Worm (Caenorhabditis elegans) whole organism, L4 larva: ENCODE measurements around the gene Y54G2A.13.
A peak's percentile ranks its signal among the peaks of the same experiment; 100 is the strongest.

Source experiments
- F10B5.3 ChIP-seq: sonication (generic microtip); optimal IDR thresholded peaks from 2 replicates; lab custom pipeline; 2016; ENCODE audit warnings: mild to moderate bottlenecking, missing genetic modification characterization, missing compliant biosample characterization
- Y105C5A.15 ChIP-seq: fragments of 200-800 bp; sonication (Bioruptor generic); IDR thresholded peaks from 2 replicates; pipeline ENCODE4 v1.3.6; 2022; ENCODE audit warnings: missing genetic modification characterization, missing compliant biosample characterization
- ama-1 ChIP-seq: fragments of 150-350 bp; optimal IDR thresholded peaks from 2 replicates; lab custom pipeline; 2014; ENCODE audit warnings: inconsistent platforms, mixed read lengths
- arid-1 ChIP-seq: fragments of 200-800 bp; sonication (Bioruptor generic); conservative IDR thresholded peaks from 2 replicates; pipeline ENCODE4 v1.3.6; 2022; ENCODE audit warnings: missing genetic modification reagents, missing genetic modification characterization, missing compliant biosample characterization
- ceh-28 ChIP-seq: fragments of 150-350 bp; optimal IDR thresholded peaks from 2 replicates; lab custom pipeline; 2014; ENCODE audit warnings: missing biosample characterization, missing genetic modification reagents, missing genetic modification characterization
- ceh-44 ChIP-seq: fragments of 200-800 bp; sonication (Bioruptor generic); IDR thresholded peaks from 2 replicates; pipeline ENCODE4 v1.3.6; 2022; ENCODE audit warnings: missing genetic modification reagents, missing genetic modification characterization, missing compliant biosample characterization
- ctbp-1 ChIP-seq: fragments of 200-800 bp; sonication (Bioruptor generic); IDR thresholded peaks from 2 replicates; pipeline ENCODE4 v1.3.6; 2022; ENCODE audit warnings: missing genetic modification reagents, missing genetic modification characterization, missing compliant biosample characterization
- dpl-1 ChIP-seq: fragments of 150-350 bp; optimal IDR thresholded peaks from 2 replicates; lab custom pipeline; 2014; ENCODE audit warnings: missing biosample characterization, missing genetic modification reagents, missing genetic modification characterization
- duxl-1 ChIP-seq: sonication (generic microtip); optimal IDR thresholded peaks from 2 replicates; lab custom pipeline; 2016; ENCODE audit warnings: mild to moderate bottlenecking, missing genetic modification characterization, moderate library complexity, missing compliant biosample characterization; ENCODE audit not compliant: poor library complexity
- egl-43 ChIP-seq: fragments of 200-800 bp; sonication (Bioruptor generic); IDR thresholded peaks from 2 replicates; pipeline ENCODE4 v1.3.6; 2022; ENCODE audit warnings: missing genetic modification reagents, missing genetic modification characterization, missing compliant biosample characterization
- hif-1 ChIP-seq, 2 experiments: sonication (generic microtip); optimal IDR thresholded peaks; 2 replicates each; lab custom pipeline; 2016 to 2017; ENCODE audit warnings: missing compliant biosample characterization in 2 of 2, missing genetic modification characterization in 2 of 2, missing genetic modification reagents in 2 of 2, missing genotype in 2 of 2, mild to moderate bottlenecking in 1 of 2
- hmg-1.1 ChIP-seq: fragments of 200-800 bp; sonication (Bioruptor generic); IDR thresholded peaks from 2 replicates; pipeline ENCODE4 v1.3.6; 2022; ENCODE audit warnings: missing genetic modification reagents, missing genetic modification characterization, missing compliant biosample characterization
- mep-1 ChIP-seq: fragments of 150-350 bp; sonication (generic microtip); optimal IDR thresholded peaks from 3 replicates; lab custom pipeline; 2014; ENCODE audit warnings: missing biosample characterization, missing genetic modification characterization
- nhr-41 ChIP-seq: fragments of 200-800 bp; sonication (Bioruptor generic); IDR thresholded peaks from 2 replicates; pipeline ENCODE4 v1.3.6; 2022; ENCODE audit warnings: missing genetic modification reagents, missing genetic modification characterization, missing compliant biosample characterization
- pha-4 ChIP-seq, 2 experiments: fragments of 150-350 bp in 1 of 2; fragments of 200-800 bp in 1 of 2; sonication (Bioruptor generic) in 1 of 2; IDR thresholded peaks in 1 of 2; optimal IDR thresholded peaks in 1 of 2; 2 replicates each; pipeline versions ENCODE4 v1.3.6 to Lab custom; 2014 to 2022; ENCODE audit warnings: missing genetic modification characterization in 2 of 2, missing genetic modification reagents in 2 of 2, missing biosample characterization in 1 of 2, missing compliant biosample characterization in 1 of 2
- sdz-12 ChIP-seq: fragments of 200-800 bp; sonication (Bioruptor generic); optimal IDR thresholded peaks from 2 replicates; lab custom pipeline; 2018; ENCODE audit warnings: mild to moderate bottlenecking, missing genetic modification characterization, missing compliant biosample characterization
- set-16 ChIP-seq: fragments of 200-800 bp; sonication (Bioruptor generic); IDR thresholded peaks from 2 replicates; pipeline ENCODE4 v1.3.6; 2022; ENCODE audit warnings: missing genetic modification reagents, missing genetic modification characterization, missing compliant biosample characterization
- snpc-4 ChIP-seq: fragments of 150-350 bp; optimal IDR thresholded peaks from 2 replicates; lab custom pipeline; 2014; ENCODE audit warnings: missing biosample characterization, missing genetic modification characterization
- unc-62 ChIP-seq, 3 experiments: fragments of 150-350 bp in 1 of 3; sonication (generic microtip); optimal IDR thresholded peaks in 2 of 3; peaks in 1 of 3; 1 replicate in 1 of 3; 2 replicates in 2 of 3; lab custom pipeline; 2014 to 2017; ENCODE audit warnings: missing biosample characterization in 3 of 3, missing genetic modification characterization in 3 of 3, missing genetic modification reagents in 3 of 3, missing genotype in 1 of 3
- zip-11 ChIP-seq: fragments of 200-800 bp; sonication (Bioruptor generic); IDR thresholded peaks from 2 replicates; pipeline ENCODE4 v1.3.6; 2022; ENCODE audit warnings: missing genetic modification characterization, missing compliant biosample characterization
- ztf-7 ChIP-seq: fragments of 150-350 bp; optimal IDR thresholded peaks from 2 replicates; lab custom pipeline; 2014; ENCODE audit warnings: missing biosample characterization, missing genetic modification characterization

Y54G2A.13 gene

DNA sequence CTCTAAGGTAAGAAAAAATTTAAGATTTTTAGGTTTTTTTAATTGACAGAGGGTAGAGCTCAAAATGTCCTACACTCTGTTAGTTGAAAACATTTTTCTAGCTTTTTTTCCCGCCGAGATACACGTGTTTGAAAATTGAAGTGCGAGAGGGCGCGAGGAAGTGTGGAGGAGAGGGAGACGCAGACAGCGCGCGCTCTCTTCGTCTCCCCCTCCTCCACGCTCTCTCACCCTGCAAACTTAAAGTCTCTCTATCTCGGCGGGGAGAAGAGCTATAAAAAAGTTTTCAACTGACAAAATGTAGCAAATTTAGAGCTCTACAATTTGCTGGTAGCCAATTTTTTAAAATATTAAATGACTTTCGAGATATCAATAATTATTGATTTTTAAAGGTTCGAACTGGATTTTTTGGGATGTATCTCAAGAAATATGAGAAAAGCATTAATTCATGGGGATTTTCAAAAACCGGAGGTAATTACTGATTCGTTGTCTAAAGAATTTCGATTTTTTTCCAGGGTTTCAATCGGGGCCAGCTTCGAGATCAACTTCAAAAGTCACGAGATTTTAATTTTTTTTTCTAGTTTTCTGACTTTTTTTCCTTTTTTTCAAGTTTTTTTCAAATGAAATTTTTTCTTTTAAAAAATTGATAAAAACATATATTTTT is 54.4 kb downstream of the Y54G2A.13 start:
- TF ChIP-seq duxl-1 (tag; lab: Kevin White, UChicago), result peak; percentile 55
- peak; percentile 40; the same call in 1 of the 2 replicates for TF ChIP-seq hmg-1.1 (GFP tag; lab: Robert Waterston, UW)
- peak; percentile 86 for TF ChIP-seq ama-1 (lab: Kevin White, UChicago)
- no peak for TF ChIP-seq ceh-44 (GFP tag; lab: Robert Waterston, UW)
- peak; percentile 72 for TF ChIP-seq set-16 (GFP tag; lab: Robert Waterston, UW)
- peak; percentile 49; the same call in 1 of the 2 replicates for TF ChIP-seq pha-4 (GFP tag; IDR thresholded peaks at IDR 0.05; lab: Robert Waterston, UW)
- no peak for TF ChIP-seq pha-4 (tag; optimal IDR thresholded peaks at IDR 0.05; lab: Kevin White, UChicago)
- TF ChIP-seq mep-1, result peak; percentile 36
- TF ChIP-seq unc-62 (GFP tag; optimal IDR thresholded peaks at IDR 0.05 in 1 of 2; lab: Kevin White, UChicago), result peak in 1 of 2 experiments; percentile 24
- TF ChIP-seq unc-62 (tag; optimal IDR thresholded peaks at IDR 0.05; lab: Kevin White, UChicago), result no peak
- TF ChIP-seq hif-1 (tag; optimal IDR thresholded peaks at IDR 0.05; lab: Kevin White, UChicago), result peak in 1 of 2 experiments; percentile 48
- peak; percentile 94 for TF ChIP-seq sdz-12 (GFP tag; lab: Kevin White, UChicago)
- peak; percentile 35; the same call in 1 of the 2 replicates for TF ChIP-seq nhr-41 (GFP tag; lab: Robert Waterston, UW)
- TF ChIP-seq egl-43 (GFP tag; lab: Robert Waterston, UW), result peak; percentile 54; the same call in 1 of the 2 replicates
- 0 out of 2 replicates have a peak, but pooled peaks have one; percentile 32 for TF ChIP-seq Y105C5A.15 (GFP tag; lab: Robert Waterston, UW)
- no peak for TF ChIP-seq ztf-7 (tag; lab: Kevin White, UChicago)
- peak; percentile 49 for TF ChIP-seq arid-1
- TF ChIP-seq zip-11, result 0 out of 2 replicates have a peak, but pooled peaks have one; percentile 31
- no peak for TF ChIP-seq snpc-4 (tag; lab: Kevin White, UChicago)
- 0 out of 2 replicates have a peak, but pooled peaks have one; percentile 56 for TF ChIP-seq ctbp-1 (GFP tag; lab: Robert Waterston, UW)
- TF ChIP-seq F10B5.3 (tag; lab: Kevin White, UChicago), result no peak
- no peak for TF ChIP-seq ceh-28 (tag; lab: Kevin White, UChicago)
- no peak for TF ChIP-seq dpl-1 (GFP tag; lab: Kevin White, UChicago)
